Fruit fly (Drosophila melanogaster) whole organism, embryonic: Measurements from ENCODE around the gene CG5445.
A peak's percentile ranks its signal among the peaks of the same experiment; 100 is the strongest.

ENCODE experiments used
- Ada2b ChIP-seq: fragments of 200-800 bp; sonication (Bioruptor generic); IDR thresholded peaks from 2 replicates; pipeline ENCODE4 v1.3.6; 2022; ENCODE audit warnings: missing biosample characterization, missing genetic modification characterization
- B-H2 ChIP-seq: fragments of 200-800 bp; sonication (Bioruptor generic); optimal IDR thresholded peaks from 2 replicates; lab custom pipeline; 2018; ENCODE audit warnings: missing biosample characterization, mild to moderate bottlenecking, missing genetic modification characterization
- BEAF-32 ChIP-seq: fragments of 200-800 bp; sonication (Bioruptor generic); optimal IDR thresholded peaks from 3 replicates; lab custom pipeline; 2017; ENCODE audit warnings: missing biosample characterization, missing genetic modification characterization, mild to moderate bottlenecking, moderate library complexity, missing genetic modification reagents
- Blimp-1 ChIP-seq: fragments of 200-800 bp; sonication (Bioruptor generic); optimal IDR thresholded peaks from 3 replicates; lab custom pipeline; 2018; ENCODE audit warnings: missing biosample characterization, missing genetic modification characterization, mild to moderate bottlenecking, moderate library complexity, missing genetic modification reagents
- BtbVII ChIP-seq: fragments of 200-800 bp; sonication (Bioruptor generic); optimal IDR thresholded peaks from 3 replicates; lab custom pipeline; 2017; ENCODE audit warnings: missing biosample characterization, mild to moderate bottlenecking, missing genetic modification characterization
- CG10267 ChIP-seq: fragments of 200-800 bp; sonication (Bioruptor generic); optimal IDR thresholded peaks from 2 replicates; lab custom pipeline; 2018; ENCODE audit warnings: missing biosample characterization, mild to moderate bottlenecking, missing genetic modification characterization, moderate library complexity
- CG10366 ChIP-seq: fragments of 200-800 bp; sonication (Bioruptor generic); IDR thresholded peaks from 2 replicates; pipeline ENCODE4 v1.3.6; 2022; ENCODE audit warnings: missing biosample characterization, missing genetic modification characterization
- CG10565 ChIP-seq: fragments of 200-800 bp; sonication (Bioruptor generic); optimal IDR thresholded peaks from 3 replicates; lab custom pipeline; 2016; ENCODE audit warnings: missing biosample characterization, mild to moderate bottlenecking, missing genetic modification characterization
- CG12299 ChIP-seq: fragments of 200-800 bp; sonication (Bioruptor generic); optimal IDR thresholded peaks from 2 replicates; lab custom pipeline; 2018; ENCODE audit warnings: missing biosample characterization, mild to moderate bottlenecking, missing genetic modification characterization
- CG12391 ChIP-seq: fragments of 200-800 bp; sonication (Bioruptor generic); optimal IDR thresholded peaks from 3 replicates; lab custom pipeline; 2018; ENCODE audit warnings: missing biosample characterization, mild to moderate bottlenecking, missing genetic modification characterization, moderate library complexity
- CG13287 ChIP-seq: fragments of 200-800 bp; sonication (Bioruptor generic); IDR thresholded peaks from 2 replicates; pipeline ENCODE4 v1.3.6; 2022; ENCODE audit warnings: missing biosample characterization, missing genetic modification characterization; ENCODE audit not compliant: partially characterized antibody
- CG15269 ChIP-seq: fragments of 200-800 bp; sonication (Bioruptor generic); optimal IDR thresholded peaks from 2 replicates; lab custom pipeline; 2018; ENCODE audit warnings: missing biosample characterization, mild to moderate bottlenecking, missing genetic modification characterization, moderate library complexity
- CG15601 ChIP-seq: fragments of 200-800 bp; sonication (Bioruptor generic); optimal IDR thresholded peaks from 3 replicates; lab custom pipeline; 2019; ENCODE audit warnings: missing biosample characterization, mild to moderate bottlenecking, missing genetic modification characterization, moderate library complexity
- CG2712 ChIP-seq: fragments of 200-800 bp; optimal IDR thresholded peaks from 3 replicates; lab custom pipeline; 2019; ENCODE audit warnings: missing biosample characterization, mild to moderate bottlenecking, missing genetic modification characterization, moderate library complexity
- CG32772 ChIP-seq: fragments of 200-800 bp; sonication (Bioruptor generic); IDR thresholded peaks from 2 replicates; pipeline ENCODE4 v1.3.6; 2022; ENCODE audit warnings: missing biosample characterization, missing genetic modification characterization
- CG4360 ChIP-seq: fragments of 200-800 bp; sonication (Bioruptor generic); IDR thresholded peaks from 2 replicates; pipeline ENCODE4 v1.3.6; 2022; ENCODE audit warnings: missing biosample characterization, missing genetic modification characterization
- CG4424 ChIP-seq: fragments of 200-800 bp; sonication (Bioruptor generic); optimal IDR thresholded peaks from 3 replicates; lab custom pipeline; 2016; ENCODE audit warnings: missing biosample characterization, missing genetic modification characterization
- CG4730 ChIP-seq: fragments of 200-800 bp; sonication (Bioruptor generic); IDR thresholded peaks from 2 replicates; pipeline ENCODE4 v1.3.6; 2022; ENCODE audit warnings: missing biosample characterization, missing genetic modification characterization
- CG6791 ChIP-seq: fragments of 200-800 bp; sonication (Bioruptor generic); IDR thresholded peaks from 3 replicates; pipeline ENCODE4 v1.3.6; 2022; ENCODE audit warnings: missing biosample characterization, missing genetic modification characterization; ENCODE audit not compliant: partially characterized antibody
- CG7372 ChIP-seq: fragments of 200-800 bp; sonication (Bioruptor generic); IDR thresholded peaks from 2 replicates; pipeline ENCODE4 v1.3.6; 2022; ENCODE audit warnings: missing biosample characterization, missing genetic modification characterization
- CG7839 ChIP-seq: fragments of 200-800 bp; sonication (Bioruptor generic); optimal IDR thresholded peaks from 3 replicates; lab custom pipeline; 2018; ENCODE audit warnings: missing biosample characterization, mild to moderate bottlenecking, missing genetic modification characterization, moderate library complexity
- CG8388 ChIP-seq: fragments of 200-800 bp; sonication (Bioruptor generic); optimal IDR thresholded peaks from 2 replicates; lab custom pipeline; 2019; ENCODE audit warnings: missing biosample characterization, mild to moderate bottlenecking, missing genetic modification characterization, moderate library complexity
- CoRest ChIP-seq: fragments of 200-800 bp; sonication (Bioruptor generic); optimal IDR thresholded peaks from 3 replicates; lab custom pipeline; 2018; ENCODE audit warnings: missing biosample characterization, mild to moderate bottlenecking, missing genetic modification characterization, moderate library complexity
- Dp ChIP-seq: fragments of 200-800 bp; sonication (Bioruptor generic); optimal IDR thresholded peaks from 2 replicates; lab custom pipeline; 2018; ENCODE audit warnings: missing biosample characterization, mild to moderate bottlenecking, missing genetic modification characterization, moderate library complexity
- E2f2 ChIP-seq: fragments of 200-800 bp; sonication (Bioruptor generic); IDR thresholded peaks from 2 replicates; pipeline ENCODE4 v1.3.6; 2022; ENCODE audit warnings: missing biosample characterization, missing genetic modification characterization
- Eip74EF ChIP-seq, 2 experiments: fragments of 200-800 bp in 1 of 2; fragments of >200 bp in 1 of 2; sonication (Bioruptor generic) in 1 of 2; optimal IDR thresholded peaks; 2 replicates each; lab custom pipeline; 2017 to 2019; ENCODE audit warnings: missing biosample characterization in 2 of 2, missing genetic modification characterization in 2 of 2, mild to moderate bottlenecking in 1 of 2, moderate library complexity in 1 of 2
- Elba2 ChIP-seq: fragments of 200-800 bp; sonication (Bioruptor generic); optimal IDR thresholded peaks from 3 replicates; lab custom pipeline; 2016; ENCODE audit warnings: missing biosample characterization, missing genetic modification characterization
- Ets97D ChIP-seq: fragments of 200-800 bp; sonication (Bioruptor generic); optimal IDR thresholded peaks from 3 replicates; lab custom pipeline; 2016; ENCODE audit warnings: missing biosample characterization, missing genetic modification characterization
- HLH54F ChIP-seq: fragments of 200-800 bp; sonication (Bioruptor generic); optimal IDR thresholded peaks from 3 replicates; lab custom pipeline; 2016; ENCODE audit warnings: missing biosample characterization, missing genetic modification characterization
- Meics ChIP-seq: fragments of 200-800 bp; sonication (Bioruptor generic); optimal IDR thresholded peaks from 2 replicates; lab custom pipeline; 2017; ENCODE audit warnings: missing biosample characterization, mild to moderate bottlenecking, missing genetic modification characterization
- NC2α ChIP-seq: fragments of 200-800 bp; sonication (Bioruptor generic); optimal IDR thresholded peaks from 2 replicates; lab custom pipeline; 2016; ENCODE audit warnings: missing biosample characterization, missing genetic modification characterization
- Nf-YA ChIP-seq: fragments of 200-800 bp; sonication (Bioruptor generic); IDR thresholded peaks from 2 replicates; pipeline ENCODE4 v1.3.6; 2022; ENCODE audit warnings: missing biosample characterization, missing genetic modification characterization
- Oaz ChIP-seq: fragments of 200-800 bp; sonication (Bioruptor generic); IDR thresholded peaks from 2 replicates; pipeline ENCODE4 v1.3.6; 2022; ENCODE audit warnings: missing biosample characterization, missing genetic modification characterization
- dati ChIP-seq: fragments of 200-800 bp; sonication (Bioruptor generic); IDR thresholded peaks from 2 replicates; pipeline ENCODE4 v1.3.6; 2022; ENCODE audit warnings: missing biosample characterization, missing genetic modification characterization
- disco-r ChIP-seq: fragments of 200-800 bp; sonication (Bioruptor generic); optimal IDR thresholded peaks from 2 replicates; lab custom pipeline; 2016; ENCODE audit warnings: missing biosample characterization, missing genetic modification characterization
- dysf ChIP-seq: fragments of 200-800 bp; sonication (Bioruptor generic); IDR thresholded peaks from 3 replicates; pipeline ENCODE4 v1.3.6; 2022; ENCODE audit warnings: missing biosample characterization, missing genetic modification characterization
- esg ChIP-seq: fragments of 200-800 bp; sonication (Bioruptor generic); conservative IDR thresholded peaks from 2 replicates; pipeline ENCODE4 v1.3.6; 2022; ENCODE audit warnings: missing biosample characterization, missing genetic modification characterization
- hkb ChIP-seq, 2 experiments: fragments of 200-800 bp in 1 of 2; fragments of >200 bp in 1 of 2; sonication (Bioruptor generic) in 1 of 2; IDR thresholded peaks in 1 of 2; optimal IDR thresholded peaks in 1 of 2; 2 replicates each; pipeline versions ENCODE4 v1.3.6 to Lab custom; 2017 to 2022; ENCODE audit warnings: missing biosample characterization in 1 of 2, missing genetic modification characterization in 1 of 2
- lab ChIP-seq: fragments of 200-800 bp; sonication (Bioruptor generic); optimal IDR thresholded peaks from 3 replicates; lab custom pipeline; 2017; ENCODE audit warnings: missing biosample characterization, missing genetic modification characterization, mild to moderate bottlenecking, moderate library complexity, missing genetic modification reagents
- lilli ChIP-seq: fragments of 200-800 bp; sonication (Bioruptor generic); optimal IDR thresholded peaks from 3 replicates; lab custom pipeline; 2016; ENCODE audit warnings: missing biosample characterization, missing genetic modification characterization
- nerfin-2 ChIP-seq: fragments of 200-800 bp; sonication (Bioruptor generic); IDR thresholded peaks from 2 replicates; pipeline ENCODE4 v1.3.6; 2022; ENCODE audit warnings: missing biosample characterization, missing genetic modification characterization; ENCODE audit not compliant: partially characterized antibody
- nmo ChIP-seq: fragments of 200-800 bp; sonication (Bioruptor generic); optimal IDR thresholded peaks from 2 replicates; lab custom pipeline; 2018; ENCODE audit warnings: missing biosample characterization, mild to moderate bottlenecking, missing genetic modification characterization, moderate library complexity
- pros ChIP-seq: fragments of 200-800 bp; sonication (Bioruptor generic); optimal IDR thresholded peaks from 3 replicates; lab custom pipeline; 2019; ENCODE audit warnings: missing biosample characterization, mild to moderate bottlenecking, missing genetic modification characterization, moderate library complexity
- pum ChIP-seq: fragments of 200-800 bp; sonication (Bioruptor generic); optimal IDR thresholded peaks from 2 replicates; lab custom pipeline; 2016; ENCODE audit warnings: missing biosample characterization, missing genetic modification characterization
- pzg ChIP-seq: fragments of 200-800 bp; sonication (Bioruptor generic); optimal IDR thresholded peaks from 3 replicates; lab custom pipeline; 2018; ENCODE audit warnings: missing biosample characterization, mild to moderate bottlenecking, missing genetic modification characterization, moderate library complexity
- sens ChIP-seq: fragments of 200-800 bp; sonication (Bioruptor generic); peaks from one replicate; lab custom pipeline; 2016; ENCODE audit warnings: missing biosample characterization, missing genetic modification characterization
- sna ChIP-seq: fragments of 200-800 bp; sonication (Bioruptor generic); IDR thresholded peaks from 2 replicates; pipeline ENCODE4 v1.3.6; 2022; ENCODE audit warnings: missing biosample characterization, missing genetic modification characterization; ENCODE audit not compliant: partially characterized antibody
- tna ChIP-seq: fragments of 200-800 bp; sonication (Bioruptor generic); IDR thresholded peaks from 2 replicates; pipeline ENCODE4 v1.3.6; 2022; ENCODE audit warnings: missing biosample characterization, missing genetic modification characterization; ENCODE audit not compliant: partially characterized antibody
- twi ChIP-seq: fragments of 200-800 bp; optimal IDR thresholded peaks from 2 replicates; lab custom pipeline; 2019; ENCODE audit warnings: missing biosample characterization, mild to moderate bottlenecking, missing genetic modification characterization, moderate library complexity
- unc-4 ChIP-seq: fragments of 200-800 bp; sonication (Bioruptor generic); IDR thresholded peaks from 2 replicates; pipeline ENCODE4 v1.3.6; 2022; ENCODE audit warnings: missing biosample characterization, missing genetic modification characterization; ENCODE audit not compliant: partially characterized antibody

Gene CG5445

DNA sequence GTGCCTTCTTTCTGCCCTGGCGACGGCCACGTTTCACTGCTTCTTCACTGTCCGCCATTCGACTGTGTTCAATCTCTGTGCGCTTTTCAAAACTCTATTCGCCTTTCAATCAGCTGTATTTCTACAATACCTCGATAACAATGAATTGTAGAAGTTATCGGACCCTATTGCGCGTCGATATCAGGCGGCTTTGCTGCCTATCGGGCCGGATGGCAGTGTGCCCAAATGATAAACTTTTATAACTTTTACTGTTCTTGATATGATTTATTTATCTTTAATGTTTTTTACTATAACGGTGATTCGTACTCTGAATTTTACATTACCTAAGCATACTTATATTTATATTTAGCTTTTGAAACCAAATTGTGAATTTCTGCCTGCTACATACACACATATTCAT, 37.4 kb upstream of the CG5445 start, which contains the start of gene CG8915 (continued):
- TF ChIP-seq lilli (GFP tag; lab: Kevin White, UChicago), result no peak
- TF ChIP-seq nmo, result peak; percentile 13
- no peak for TF ChIP-seq Meics (GFP tag; lab: Kevin White, UChicago)
- TF ChIP-seq CG4424 (GFP tag; lab: Kevin White, UChicago), result no peak
- no peak for TF ChIP-seq Blimp-1 (GFP tag; lab: Kevin White, UChicago)
- no peak for TF ChIP-seq CG15269 (tag; lab: Kevin White, UChicago)
- peak; percentile 44 for TF ChIP-seq Dp
- peak; percentile 71 for TF ChIP-seq sens (GFP tag; lab: Kevin White, UChicago)
- no peak for TF ChIP-seq lab (GFP tag; lab: Kevin White, UChicago)
- TF ChIP-seq twi (tag; lab: Kevin White, UChicago), result no peak
- no peak for TF ChIP-seq BtbVII (GFP tag; lab: Kevin White, UChicago)
- no peak for TF ChIP-seq CG4730 (GFP tag; lab: Robert Waterston, UW)
- TF ChIP-seq unc-4 (GFP tag; lab: Robert Waterston, UW), result peak; percentile 55
- TF ChIP-seq CoRest, result peak; percentile 21
- peak; percentile 34; the same call in 1 of the 2 replicates for TF ChIP-seq E2f2 (GFP tag; lab: Robert Waterston, UW)
- TF ChIP-seq HLH54F (GFP tag; lab: Kevin White, UChicago), result no peak
- TF ChIP-seq Elba2 (GFP tag; lab: Kevin White, UChicago), result no peak
- TF ChIP-seq Ets97D (GFP tag; lab: Kevin White, UChicago), result peak; percentile 9
- no peak for TF ChIP-seq NC2α (GFP tag; lab: Kevin White, UChicago)
- no peak for TF ChIP-seq pum (GFP tag; lab: Kevin White, UChicago)
- TF ChIP-seq nerfin-2 (GFP tag; lab: Robert Waterston, UW), result peak; percentile 65
- no peak for TF ChIP-seq dati (GFP tag; lab: Robert Waterston, UW)
- TF ChIP-seq disco-r (GFP tag; lab: Kevin White, UChicago), result no peak
- TF ChIP-seq Nf-YA (GFP tag; lab: Robert Waterston, UW), result no peak
- TF ChIP-seq Eip74EF (GFP tag; optimal IDR thresholded peaks at IDR 0.05; lab: Kevin White, UChicago), result no peak
- no peak for TF ChIP-seq pros (GFP tag; lab: Kevin White, UChicago)
- TF ChIP-seq CG10565 (GFP tag; lab: Kevin White, UChicago), result no peak
- TF ChIP-seq CG7372 (GFP tag; lab: Robert Waterston, UW), result no peak
- peak; percentile 80 for TF ChIP-seq CG6791
- no peak for TF ChIP-seq CG4360 (GFP tag; lab: Robert Waterston, UW)
- TF ChIP-seq CG15601 (tag; lab: Kevin White, UChicago), result peak; percentile 56
- TF ChIP-seq dysf (GFP tag; lab: Robert Waterston, UW), result no peak
- peak; percentile 20 for TF ChIP-seq CG10267 (tag; lab: Kevin White, UChicago)
- peak; percentile 54 for TF ChIP-seq tna
- no peak for TF ChIP-seq hkb (optimal IDR thresholded peaks at IDR 0.05; lab: Kevin White, UChicago)
- no peak for TF ChIP-seq hkb (GFP tag; IDR thresholded peaks at IDR 0.05; lab: Robert Waterston, UW)
- TF ChIP-seq B-H2 (GFP tag; lab: Kevin White, UChicago), result no peak
- no peak for TF ChIP-seq CG8388
- no peak for TF ChIP-seq CG32772 (GFP tag; lab: Robert Waterston, UW)
- no peak for TF ChIP-seq esg (GFP tag; lab: Robert Waterston, UW)
- TF ChIP-seq pzg, result peak; percentile 34
- peak; percentile 18 for TF ChIP-seq CG7839 (tag; lab: Kevin White, UChicago)
- peak; percentile 46 for TF ChIP-seq BEAF-32 (GFP tag; lab: Kevin White, UChicago)
- TF ChIP-seq CG10366 (GFP tag; lab: Robert Waterston, UW), result no peak
- TF ChIP-seq CG13287 (GFP tag; lab: Robert Waterston, UW), result peak; percentile 75
- no peak for TF ChIP-seq Ada2b (GFP tag; lab: Robert Waterston, UW)
- peak; percentile 68 for TF ChIP-seq sna (GFP tag; lab: Robert Waterston, UW)
- no peak for TF ChIP-seq Oaz (GFP tag; lab: Robert Waterston, UW)
- TF ChIP-seq CG12391 (tag; lab: Kevin White, UChicago), result peak; percentile 5
- TF ChIP-seq CG2712 (tag; lab: Kevin White, UChicago), result peak; percentile 9
- TF ChIP-seq CG12299 (tag; lab: Kevin White, UChicago), result no peak
